Worm (Caenorhabditis elegans): ENCODE results near the gene C15B12.3.
A peak's percentile ranks its signal among the peaks of the same experiment; 100 is the strongest.

Gene C15B12.3

ce11 chrX:6456567-6456966 is 10.8 kb downstream of the C15B12.3 start, which contains the start of gene pept-1:
pept-1 (plus strand) TSS chrX:6456872.
- TF ChIP-seq lin-35 (GFP tag; optimal IDR thresholded peaks at IDR 0.05), result no peak
- TF ChIP-seq let-607 (tag; optimal IDR thresholded peaks at IDR 0.05), result peak; percentile 12 to 13
- no peak for TF ChIP-seq unc-62 (GFP tag; optimal IDR thresholded peaks at IDR 0.05)
- TF ChIP-seq nhr-80 (tag; optimal IDR thresholded peaks at IDR 0.05), result peak; percentile 99
- peak; percentile 74 for TF ChIP-seq dox-1 (GFP tag; IDR thresholded peaks at IDR 0.05)
- peak; percentile 25 for TF ChIP-seq tbp1 (GFP tag; optimal IDR thresholded peaks at IDR 0.05)
- TF ChIP-seq tlf-1 (GFP tag; optimal IDR thresholded peaks at IDR 0.05), result no peak
- peak; percentile 87 for TF ChIP-seq ets-4 (GFP tag; optimal IDR thresholded peaks at IDR 0.05)
- TF ChIP-seq Y56A3A.18 (GFP tag; IDR thresholded peaks at IDR 0.05), result peak; percentile 70; the same call in 1 of the 2 replicates
- peak; percentile 50 for TF ChIP-seq atf-7 (tag; optimal IDR thresholded peaks at IDR 0.05)
- peak; percentile 60 for TF ChIP-seq ztf-22 (GFP tag; optimal IDR thresholded peaks at IDR 0.05)
- TF ChIP-seq D2030.7 (GFP tag; IDR thresholded peaks at IDR 0.05), result no peak

- TF ChIP-seq F52B5.7 (tag; optimal IDR thresholded peaks at IDR 0.05), result no peak
- TF ChIP-seq ztf-26 (tag; optimal IDR thresholded peaks at IDR 0.05), result no peak
- no peak for TF ChIP-seq madf-10 (tag; optimal IDR thresholded peaks at IDR 0.05)
These were observed 12.2 kb downstream of the C15B12.3 start, which contains the start of gene nas-33 for ce11 chrX:6455157-6455556. nas-33 (minus strand) TSS chrX:6455257.

ce11 chrX:6450839-6451491 is 16.4 kb downstream of the C15B12.3 start, which contains the start of the genes grl-6 and K10C2.6:
grl-6 (minus strand) TSS chrX:6450939.
K10C2.6 (plus strand) TSS chrX:6451441.
- no peak for TF ChIP-seq B0261.1 (tag; optimal IDR thresholded peaks at IDR 0.05)
- no peak for TF ChIP-seq attf-3 (GFP tag; conservative IDR thresholded peaks at IDR 0.05)
- TF ChIP-seq mcd-1 (GFP tag; IDR thresholded peaks at IDR 0.05), result no peak
- TF ChIP-seq ztf-3 (GFP tag; optimal IDR thresholded peaks at IDR 0.05), result no peak
- TF ChIP-seq T26A5.8 (tag; optimal IDR thresholded peaks at IDR 0.05), result no peak
- TF ChIP-seq nhr-80 (tag; optimal IDR thresholded peaks at IDR 0.05), result no peak

ce11 chrX:6448866-6449400 is 18.4 kb downstream of the C15B12.3 start, which contains the start of gene fah-1:
fah-1 (minus strand) TSS chrX:6448916.
- no peak for TF ChIP-seq F49E8.2 (tag; optimal IDR thresholded peaks at IDR 0.05; ENCODE audit: insufficient read depth)
- TF ChIP-seq F37B4.10 (GFP tag; IDR thresholded peaks at IDR 0.05), result no peak
- no peak for TF ChIP-seq rpc-1 (optimal IDR thresholded peaks at IDR 0.05)
- no peak for TF ChIP-seq rpc-1 (tag; optimal IDR thresholded peaks at IDR 0.05)
- TF ChIP-seq unc-62 (GFP tag; optimal IDR thresholded peaks at IDR 0.05), result peak; percentile 71
- 0 out of 2 replicates have a peak, but pooled peaks have one; percentile 28 for TF ChIP-seq B0336.3 (GFP tag; IDR thresholded peaks at IDR 0.05)
- no peak for TF ChIP-seq snpc-1.1 (tag; optimal IDR thresholded peaks at IDR 0.05; ENCODE audit: insufficient read depth)
- no peak for TF ChIP-seq hsf-1 (GFP tag; IDR thresholded peaks at IDR 0.05)
- TF ChIP-seq attf-5 (GFP tag; optimal IDR thresholded peaks at IDR 0.05), result peak; percentile 10
- TF ChIP-seq hmg-1.2 (GFP tag; IDR thresholded peaks at IDR 0.05), result peak; percentile 63
- TF ChIP-seq nfya-2 (GFP tag; IDR thresholded peaks at IDR 0.05), result 0 out of 2 replicates have a peak, but pooled peaks have one; percentile 50
- TF ChIP-seq ceh-91 (GFP tag; IDR thresholded peaks at IDR 0.05), result no peak
- TF ChIP-seq lin-40 (tag; optimal IDR thresholded peaks at IDR 0.05), result peak; percentile 69
- no peak for TF ChIP-seq ceh-100 (GFP tag; IDR thresholded peaks at IDR 0.05)
- no peak for TF ChIP-seq D2030.7 (GFP tag; IDR thresholded peaks at IDR 0.05)
- TF ChIP-seq somi-1 (GFP tag; optimal IDR thresholded peaks at IDR 0.05), result peak; percentile 39
- TF ChIP-seq madf-6 (GFP tag; IDR thresholded peaks at IDR 0.05), result no peak
- TF ChIP-seq atf-7 (tag; optimal IDR thresholded peaks at IDR 0.05), result peak; percentile 46
- TF ChIP-seq cebp-1 (GFP tag; IDR thresholded peaks at IDR 0.05), result peak; percentile 91
- TF ChIP-seq cebp-1 (tag; optimal IDR thresholded peaks at IDR 0.05), result peak; percentile 96
- no peak for TF ChIP-seq efl-1 (GFP tag; optimal IDR thresholded peaks at IDR 0.05)
- TF ChIP-seq nhr-80 (tag; optimal IDR thresholded peaks at IDR 0.05), result peak; percentile 81
- TF ChIP-seq gei-17 (GFP tag; optimal IDR thresholded peaks at IDR 0.05), result peak; percentile 34
- no peak for TF ChIP-seq ceh-40 (GFP tag; IDR thresholded peaks at IDR 0.05)

Data from whole organism, young adult.